Worm (Caenorhabditis elegans) whole organism, late embryonic: ENCODE measurements around the gene chil-24.

Source experiments
- ama-1 ChIP-seq: fragments of 150-350 bp; optimal IDR thresholded peaks from 2 replicates; lab custom pipeline; 2014
- hlh-6 ChIP-seq: sonication (generic microtip); optimal IDR thresholded peaks from 2 replicates; lab custom pipeline; 2016; ENCODE audit warnings: missing genotype, missing genetic modification characterization, missing compliant biosample characterization
- sox-4 ChIP-seq: sonication (generic microtip); optimal IDR thresholded peaks from 2 replicates; lab custom pipeline; 2017; ENCODE audit warnings: mild to moderate bottlenecking, missing genetic modification characterization, inconsistent platforms, missing compliant biosample characterization
- tbx-2 ChIP-seq: sonication (generic microtip); optimal IDR thresholded peaks from 2 replicates; lab custom pipeline; 2016; ENCODE audit warnings: missing genetic modification characterization, missing compliant biosample characterization
- ttx-3 ChIP-seq: sonication (generic microtip); optimal IDR thresholded peaks from 2 replicates; lab custom pipeline; 2016; ENCODE audit warnings: missing genetic modification reagents, missing genetic modification characterization, missing compliant biosample characterization

- TF ChIP-seq sox-4 (tag; lab: Kevin White, UChicago) (no peak), hlh-6 (tag; lab: Kevin White, UChicago) (no peak), ama-1 (lab: Kevin White, UChicago) (no peak), tbx-2 (no peak), ttx-3 (tag; lab: Kevin White, UChicago) (no peak)
Observed at ce11 chrII:3145842-3146241, 16.9 kb downstream of the chil-24 start, which contains the start of gene T10D4.15.
